Fruit fly (Drosophila melanogaster) whole organism, prepupa: ENCODE results near the gene CG13385.

Experiments
- CG11762 ChIP-seq: fragments of 200-800 bp; sonication (Bioruptor generic); optimal IDR thresholded peaks from 3 replicates; lab custom pipeline; 2016; ENCODE audit warnings: missing biosample characterization, missing genetic modification characterization; ENCODE audit not compliant: insufficient read depth
- CG3032 ChIP-seq: fragments of 200-800 bp; optimal IDR thresholded peaks from 2 replicates; lab custom pipeline; 2019; ENCODE audit warnings: missing biosample characterization, mild to moderate bottlenecking, missing genetic modification characterization, moderate library complexity
- CG32006 ChIP-seq: fragments of 200-800 bp; sonication (Bioruptor generic); optimal IDR thresholded peaks from 3 replicates; lab custom pipeline; 2017; ENCODE audit warnings: missing biosample characterization, mild to moderate bottlenecking, missing genetic modification characterization
- fd59A ChIP-seq: fragments of 200-800 bp; sonication (Bioruptor generic); optimal IDR thresholded peaks from 2 replicates; lab custom pipeline; 2017; ENCODE audit warnings: missing biosample characterization, mild to moderate bottlenecking, missing genetic modification characterization, missing genetic modification reagents

DNA sequence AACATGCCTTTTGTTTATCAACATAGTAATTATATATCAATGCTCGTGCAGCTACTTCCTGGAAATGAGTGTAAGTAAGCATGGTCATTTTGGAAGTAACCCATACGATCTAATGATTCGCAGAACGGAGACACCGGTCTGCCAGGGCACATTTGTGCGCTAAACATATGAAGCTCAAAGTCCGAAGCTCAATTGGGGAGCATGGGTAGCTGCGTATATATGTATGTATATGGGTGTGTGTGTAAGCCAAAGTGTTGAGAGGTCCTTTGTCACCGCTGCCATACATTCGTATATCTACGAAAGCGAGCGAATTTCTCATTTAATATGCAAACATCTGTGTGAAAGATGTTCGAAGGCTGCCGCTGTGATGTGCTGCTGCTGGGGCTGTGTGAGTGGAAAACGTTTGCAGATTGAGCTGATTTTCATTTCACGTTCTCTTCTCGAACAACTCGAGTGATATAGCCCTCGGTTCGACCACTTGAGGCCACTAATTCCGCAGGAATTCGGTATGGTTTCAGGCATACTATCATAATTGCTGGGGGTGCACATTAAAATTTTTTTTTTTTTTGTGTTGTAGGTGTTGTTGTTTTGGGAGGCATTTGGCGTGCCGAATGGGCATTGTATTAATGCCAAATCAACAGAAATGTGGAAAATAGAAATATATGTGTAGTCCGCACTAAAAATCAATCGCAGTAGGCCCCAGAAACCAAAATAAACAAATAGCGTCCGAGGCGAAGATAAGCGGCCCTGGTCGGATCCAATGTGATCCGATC is 21.9 kb downstream of the CG13385 start:
- TF ChIP-seq CG3032 (tag; lab: Kevin White, UChicago) (no peak), CG32006 (no peak), CG11762 (GFP tag; lab: Kevin White, UChicago) (no peak), fd59A (GFP tag; lab: Kevin White, UChicago) (no peak)
